Worm (Caenorhabditis elegans) whole organism, L2 larva: ENCODE data around the gene rpl-42.
A peak's percentile ranks its signal among the peaks of the same experiment; 100 is the strongest.

ENCODE experiments used
- C34F6.9 ChIP-seq: fragments of 150-350 bp; optimal IDR thresholded peaks from 2 replicates; lab custom pipeline; 2014; ENCODE audit warnings: missing biosample characterization, missing genetic modification characterization
- F13H6.1 ChIP-seq: sonication (generic microtip); optimal IDR thresholded peaks from 2 replicates; lab custom pipeline; 2016; ENCODE audit warnings: missing genetic modification characterization, missing compliant biosample characterization
- R02D3.7 ChIP-seq: fragments of 150-350 bp; optimal IDR thresholded peaks from 2 replicates; lab custom pipeline; 2014; ENCODE audit warnings: missing biosample characterization, missing genetic modification characterization
- ZK546.5 ChIP-seq: sonication (generic microtip); optimal IDR thresholded peaks from 2 replicates; lab custom pipeline; 2017; ENCODE audit warnings: missing biosample characterization, missing genetic modification characterization
- alr-1 ChIP-seq: fragments of 150-350 bp; optimal IDR thresholded peaks from 2 replicates; lab custom pipeline; 2014; ENCODE audit warnings: missing biosample characterization, missing genetic modification characterization
- aly-2 ChIP-seq: fragments of 150-350 bp; optimal IDR thresholded peaks from 2 replicates; lab custom pipeline; 2014; ENCODE audit warnings: missing biosample characterization, missing genetic modification characterization
- ama-1 ChIP-seq: fragments of 150-350 bp; optimal IDR thresholded peaks from 2 replicates; lab custom pipeline; 2018; ENCODE audit warnings: inconsistent platforms
- blmp-1 ChIP-seq: sonication (generic microtip); optimal IDR thresholded peaks from 2 replicates; lab custom pipeline; 2017; ENCODE audit warnings: missing genetic modification characterization, mild to moderate bottlenecking, missing compliant biosample characterization, antibody characterized with exemption, moderate library complexity; ENCODE audit not compliant: insufficient read depth
- ceh-16 ChIP-seq: fragments of 150-350 bp; optimal IDR thresholded peaks from 2 replicates; lab custom pipeline; 2014; ENCODE audit warnings: missing biosample characterization, missing genetic modification characterization
- crh-2 ChIP-seq: sonication (generic microtip); optimal IDR thresholded peaks from 2 replicates; lab custom pipeline; 2017; ENCODE audit warnings: missing biosample characterization, missing genetic modification characterization
- egl-27 ChIP-seq: sonication (generic microtip); optimal IDR thresholded peaks from 3 replicates; lab custom pipeline; 2017; ENCODE audit warnings: missing biosample characterization, missing genetic modification reagents, missing genetic modification characterization
- elt-3 ChIP-seq: sonication (generic microtip); optimal IDR thresholded peaks from 2 replicates; lab custom pipeline; 2017; ENCODE audit warnings: missing biosample characterization, missing genetic modification characterization
- fos-1 ChIP-seq: fragments of 150-350 bp; optimal IDR thresholded peaks from 2 replicates; lab custom pipeline; 2014; ENCODE audit warnings: missing biosample characterization, missing genetic modification characterization
- gmeb-1 ChIP-seq: fragments of 150-350 bp; optimal IDR thresholded peaks from 2 replicates; lab custom pipeline; 2014; ENCODE audit warnings: missing biosample characterization, missing genetic modification characterization
- lin-13 ChIP-seq: fragments of 150-350 bp; optimal IDR thresholded peaks from 2 replicates; lab custom pipeline; 2014; ENCODE audit warnings: missing biosample characterization, missing genetic modification reagents, missing genetic modification characterization
- lin-39 ChIP-seq: fragments of 150-350 bp; optimal IDR thresholded peaks from 2 replicates; lab custom pipeline; 2014; ENCODE audit warnings: missing biosample characterization, missing genetic modification reagents, missing genetic modification characterization
- mab-5 ChIP-seq: fragments of 150-350 bp; optimal IDR thresholded peaks from 2 replicates; lab custom pipeline; 2014; ENCODE audit warnings: missing biosample characterization, missing genetic modification characterization
- mbf-1 ChIP-seq: sonication (generic microtip); optimal IDR thresholded peaks from 2 replicates; lab custom pipeline; 2017; ENCODE audit warnings: missing biosample characterization, missing genetic modification characterization
- mdl-1 ChIP-seq, 2 experiments: fragments of 150-350 bp in 1 of 2; sonication (generic microtip) in 1 of 2; optimal IDR thresholded peaks; 2 replicates each; lab custom pipeline; 2017; ENCODE audit warnings: missing biosample characterization in 2 of 2, missing genetic modification characterization in 2 of 2
- nhr-10 ChIP-seq: sonication (generic microtip); optimal IDR thresholded peaks from 2 replicates; lab custom pipeline; 2017; ENCODE audit warnings: missing biosample characterization, missing genetic modification characterization
- nhr-11 ChIP-seq: fragments of 150-350 bp; optimal IDR thresholded peaks from 2 replicates; lab custom pipeline; 2014; ENCODE audit warnings: missing biosample characterization, missing genetic modification characterization
- nhr-12 ChIP-seq: fragments of 150-350 bp; optimal IDR thresholded peaks from 2 replicates; lab custom pipeline; 2014; ENCODE audit warnings: missing biosample characterization, missing genetic modification characterization
- nhr-21 ChIP-seq: fragments of 150-350 bp; optimal IDR thresholded peaks from 2 replicates; lab custom pipeline; 2014; ENCODE audit warnings: missing biosample characterization, missing genetic modification characterization
- nhr-23 ChIP-seq: fragments of 150-350 bp; optimal IDR thresholded peaks from 2 replicates; lab custom pipeline; 2014; ENCODE audit warnings: missing biosample characterization, missing genetic modification reagents, missing genetic modification characterization
- nhr-25 ChIP-seq: fragments of 150-350 bp; sonication (generic microtip); optimal IDR thresholded peaks from 3 replicates; lab custom pipeline; 2014; ENCODE audit warnings: missing biosample characterization, missing genetic modification characterization
- nhr-77 ChIP-seq: fragments of 150-350 bp; optimal IDR thresholded peaks from 2 replicates; lab custom pipeline; 2014; ENCODE audit warnings: missing biosample characterization, missing genetic modification characterization
- peb-1 ChIP-seq: fragments of 150-350 bp; optimal IDR thresholded peaks from 2 replicates; lab custom pipeline; 2014; ENCODE audit warnings: missing biosample characterization, missing genetic modification characterization
- sem-4 ChIP-seq: fragments of 150-350 bp; optimal IDR thresholded peaks from 2 replicates; lab custom pipeline; 2014; ENCODE audit warnings: missing biosample characterization, missing genetic modification reagents, missing genetic modification characterization
- sma-3 ChIP-seq: sonication (generic microtip); optimal IDR thresholded peaks from 2 replicates; lab custom pipeline; 2016; ENCODE audit warnings: missing genetic modification reagents, missing genetic modification characterization, missing compliant biosample characterization
- snpc-4 ChIP-seq: fragments of 150-350 bp; optimal IDR thresholded peaks from 2 replicates; lab custom pipeline; 2014; ENCODE audit warnings: missing biosample characterization, missing genetic modification characterization
- unc-62 ChIP-seq: fragments of 150-350 bp; optimal IDR thresholded peaks from 2 replicates; lab custom pipeline; 2014; ENCODE audit warnings: missing biosample characterization, missing genetic modification reagents, missing genetic modification characterization
- zag-1 ChIP-seq: fragments of 150-350 bp; optimal IDR thresholded peaks from 2 replicates; lab custom pipeline; 2014; ENCODE audit warnings: missing biosample characterization, missing genetic modification characterization
- ztf-1 ChIP-seq: fragments of 200-800 bp; sonication (Bioruptor generic); conservative IDR thresholded peaks from 2 replicates; pipeline ENCODE4 v1.3.6; 2022; ENCODE audit warnings: missing genetic modification characterization, missing compliant biosample characterization
- ztf-11 ChIP-seq: sonication (generic microtip); optimal IDR thresholded peaks from 2 replicates; lab custom pipeline; 2017; ENCODE audit warnings: missing biosample characterization, missing genetic modification characterization
- ztf-4 ChIP-seq: fragments of 150-350 bp; optimal IDR thresholded peaks from 2 replicates; lab custom pipeline; 2014; ENCODE audit warnings: missing biosample characterization, missing genetic modification characterization

Gene rpl-42

DNA sequence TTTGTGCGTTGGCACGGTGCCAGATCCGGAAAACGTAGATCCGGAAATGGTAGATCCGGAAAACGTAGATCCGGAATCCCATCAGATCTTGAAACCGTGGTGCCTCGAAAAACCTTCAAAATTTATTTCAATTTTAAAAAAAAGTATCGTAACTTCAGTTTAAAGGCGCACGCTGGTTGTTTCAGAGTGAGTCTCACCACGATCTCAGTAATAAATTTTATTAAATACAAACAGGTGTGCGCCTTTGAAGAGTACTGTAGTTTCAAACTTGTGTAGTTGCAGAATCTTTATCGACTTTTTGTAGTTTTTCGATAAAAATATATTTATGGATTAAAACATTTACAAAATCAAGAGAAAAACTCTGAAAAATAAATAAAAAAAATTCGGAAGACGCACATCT, 41.8 kb upstream of the rpl-42 start:
- TF ChIP-seq ama-1 (lab: Kevin White, UChicago) (no peak), unc-62 (GFP tag; lab: Kevin White, UChicago) (no peak), C34F6.9 (tag; lab: Kevin White, UChicago) (no peak), egl-27 (tag; lab: Kevin White, UChicago) (no peak), mbf-1 (no peak)

DNA sequence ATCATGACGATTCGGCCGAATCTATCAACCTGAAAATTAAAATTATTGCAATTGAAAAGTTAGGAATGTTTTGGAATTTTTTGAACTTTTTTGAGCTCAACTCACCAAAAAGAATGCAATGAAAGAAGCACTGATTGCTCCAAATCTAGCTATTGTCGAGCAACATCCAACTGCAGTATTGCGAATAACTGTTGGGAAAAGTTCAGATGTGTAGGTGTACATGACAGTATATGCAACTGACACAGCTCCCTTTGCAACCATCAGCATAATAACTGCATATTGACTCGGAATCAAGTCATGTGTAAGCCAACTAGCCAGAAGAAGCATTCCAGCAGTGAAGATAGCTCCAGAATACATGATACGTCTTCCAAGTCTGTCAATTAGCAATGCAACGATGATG, 40.0 kb upstream of the rpl-42 start:
- TF ChIP-seq lin-39 (tag; lab: Kevin White, UChicago) (no peak), C34F6.9 (tag; lab: Kevin White, UChicago) (no peak), sem-4 (tag; lab: Kevin White, UChicago) (no peak), elt-3 (no peak), snpc-4 (tag; lab: Kevin White, UChicago) (no peak), blmp-1 (tag; lab: Kevin White, UChicago) (no peak), zag-1 (tag; lab: Kevin White, UChicago) (no peak), mab-5 (tag; lab: Kevin White, UChicago) (no peak)

- TF ChIP-seq gmeb-1 (tag; lab: Kevin White, UChicago): no peak
- no peak for TF ChIP-seq R02D3.7 (tag; lab: Kevin White, UChicago)
- TF ChIP-seq alr-1 (tag; lab: Kevin White, UChicago): no peak
- no peak for TF ChIP-seq ztf-4 (tag; lab: Kevin White, UChicago)
- TF ChIP-seq ZK546.5 (tag; lab: Kevin White, UChicago): no peak
- no peak for TF ChIP-seq nhr-77
- no peak for TF ChIP-seq lin-13 (GFP tag; lab: Kevin White, UChicago)
- no peak for TF ChIP-seq ztf-1 (GFP tag; lab: Robert Waterston, UW)
- no peak for TF ChIP-seq F13H6.1 (tag; lab: Kevin White, UChicago)
- TF ChIP-seq ztf-11: no peak
Measured at ce11 chrII:11055223-11055622, 37.3 kb upstream of the rpl-42 start, which contains the start of gene F45E10.2. Gene F45E10.2 (minus strand): TSS chrII:11055323.

- TF ChIP-seq nhr-12 (tag; lab: Kevin White, UChicago) (no peak), sma-3 (peak; percentile 7)
Measured at ce11 chrII:11057256-11057655, 35.3 kb upstream of the rpl-42 start.

ce11 chrII:11064191-11064695, 28.3 kb upstream of the rpl-42 start:
- TF ChIP-seq nhr-23: no peak
- TF ChIP-seq aly-2 (tag; lab: Kevin White, UChicago): no peak
- TF ChIP-seq ama-1 (lab: Kevin White, UChicago): no peak
- no peak for TF ChIP-seq peb-1
- no peak for TF ChIP-seq mab-5 (tag; lab: Kevin White, UChicago)
- TF ChIP-seq snpc-4 (tag; lab: Kevin White, UChicago): no peak
- no peak for TF ChIP-seq mdl-1 (tag; optimal IDR thresholded peaks at IDR 0.05; lab: Kevin White, UChicago)
- no peak for TF ChIP-seq ztf-4 (tag; lab: Kevin White, UChicago)
- TF ChIP-seq nhr-10 (tag; lab: Kevin White, UChicago): no peak
- no peak for TF ChIP-seq nhr-11 (tag; lab: Kevin White, UChicago)
- no peak for TF ChIP-seq ztf-1 (GFP tag; lab: Robert Waterston, UW)
- no peak for TF ChIP-seq crh-2
- TF ChIP-seq nhr-21: no peak
- no peak for TF ChIP-seq C34F6.9 (tag; lab: Kevin White, UChicago)
- no peak for TF ChIP-seq nhr-12 (tag; lab: Kevin White, UChicago)
- TF ChIP-seq mbf-1: no peak
- no peak for TF ChIP-seq nhr-25 (tag; lab: Kevin White, UChicago)
- no peak for TF ChIP-seq gmeb-1 (tag; lab: Kevin White, UChicago)

ce11 chrII:11072565-11072964, 19.9 kb upstream of the rpl-42 start:
- TF ChIP-seq sem-4 (tag; lab: Kevin White, UChicago): no peak
- TF ChIP-seq ceh-16 (tag; lab: Kevin White, UChicago): no peak
- TF ChIP-seq fos-1 (tag; lab: Kevin White, UChicago): no peak
